Worm (Caenorhabditis elegans): ENCODE data around the gene srw-6.

Gene srw-6

ce11 chrV:3843926-3844325 is 35.5 kb downstream of the srw-6 start, which contains the start of gene ugt-32:
Gene ugt-32 (minus strand): TSS chrV:3844007.
- TF ChIP-seq fos-1 (tag; optimal IDR thresholded peaks at IDR 0.05) (peak; percentile 38), aly-2 (tag; optimal IDR thresholded peaks at IDR 0.05) (no peak), sma-9 (GFP tag; optimal IDR thresholded peaks at IDR 0.05) (peak; percentile 27), sma-9 (tag; optimal IDR thresholded peaks at IDR 0.05) (no peak)

DNA sequence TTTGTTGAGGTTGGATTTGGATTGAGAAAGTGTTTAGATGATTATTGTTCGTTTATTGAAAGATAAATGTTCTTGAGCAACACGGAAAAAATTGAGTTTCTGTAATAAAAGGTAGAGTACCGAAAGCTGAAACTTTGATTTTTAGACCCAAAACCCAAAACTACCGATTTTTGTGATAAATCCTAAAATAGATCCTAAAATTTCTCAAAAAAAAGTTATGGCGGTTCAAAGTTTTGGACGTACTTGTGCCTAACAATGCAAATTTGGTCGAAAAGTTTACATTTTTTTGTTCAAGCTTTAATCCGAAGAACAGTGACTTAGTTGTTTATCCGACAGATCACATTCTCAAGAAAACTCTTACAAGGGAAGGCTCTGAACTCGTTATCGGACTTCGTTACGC is 38.8 kb downstream of the srw-6 start, which contains the start of gene nhr-185:
Gene nhr-185, minus strand, starts transcription at position 101 of the 400 bp plus-strand sequence.
- TF ChIP-seq crh-2 (tag; optimal IDR thresholded peaks at IDR 0.05) = no peak
- no peak for TF ChIP-seq lin-11 (tag; optimal IDR thresholded peaks at IDR 0.05)
- TF ChIP-seq ztf-1 (GFP tag; conservative IDR thresholded peaks at IDR 0.05) = no peak
- no peak for TF ChIP-seq nhr-237 (tag; optimal IDR thresholded peaks at IDR 0.05)

ce11 chrV:3851760-3852159 is 43.3 kb downstream of the srw-6 start:
- TF ChIP-seq fos-1 (tag; optimal IDR thresholded peaks at IDR 0.05) (peak; percentile 86), sma-9 (GFP tag; optimal IDR thresholded peaks at IDR 0.05) (no peak), sma-9 (tag; optimal IDR thresholded peaks at IDR 0.05) (no peak)

DNA sequence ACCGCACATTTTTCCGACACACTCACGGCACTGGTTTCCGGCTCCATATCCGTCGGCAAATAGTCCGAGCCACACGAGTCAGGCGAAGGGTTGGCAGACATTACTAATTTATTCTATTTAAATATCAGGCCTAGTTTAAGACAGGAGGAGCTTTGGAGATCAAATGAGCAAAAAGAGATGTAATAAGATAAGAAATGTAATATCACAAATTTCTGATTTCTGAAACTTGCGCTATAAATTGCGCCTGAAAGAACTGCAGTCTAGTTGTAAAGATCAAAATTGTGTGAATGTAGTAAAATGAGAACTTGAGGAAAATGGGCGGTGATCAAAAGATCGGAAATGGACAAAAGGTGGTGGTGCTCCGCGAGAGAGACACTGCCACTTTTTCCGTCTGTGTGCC is 46.4 kb downstream of the srw-6 start, which contains the start of gene nhr-186:
Gene nhr-186, minus strand, starts transcription at position 101 of the 400 bp plus-strand sequence.
- TF ChIP-seq Y55F3AM.14 (GFP tag; optimal IDR thresholded peaks at IDR 0.05) (no peak), alr-1 (tag; optimal IDR thresholded peaks at IDR 0.05) (no peak), lin-11 (tag; optimal IDR thresholded peaks at IDR 0.05) (no peak), mdl-1 (tag; optimal IDR thresholded peaks at IDR 0.05) (no peak), ZK546.5 (tag; optimal IDR thresholded peaks at IDR 0.05) (no peak), ztf-1 (GFP tag; conservative IDR thresholded peaks at IDR 0.05) (no peak), skn-1 (tag; optimal IDR thresholded peaks at IDR 0.05) (no peak), egl-27 (tag; optimal IDR thresholded peaks at IDR 0.05) (no peak), ama-1 (optimal IDR thresholded peaks at IDR 0.05) (no peak), zag-1 (tag; optimal IDR thresholded peaks at IDR 0.05) (no peak), sem-4 (tag; optimal IDR thresholded peaks at IDR 0.05) (no peak), unc-39 (tag; optimal IDR thresholded peaks at IDR 0.05) (no peak), sma-9 (GFP tag; optimal IDR thresholded peaks at IDR 0.05) (no peak), sma-9 (tag; optimal IDR thresholded peaks at IDR 0.05) (no peak)

DNA sequence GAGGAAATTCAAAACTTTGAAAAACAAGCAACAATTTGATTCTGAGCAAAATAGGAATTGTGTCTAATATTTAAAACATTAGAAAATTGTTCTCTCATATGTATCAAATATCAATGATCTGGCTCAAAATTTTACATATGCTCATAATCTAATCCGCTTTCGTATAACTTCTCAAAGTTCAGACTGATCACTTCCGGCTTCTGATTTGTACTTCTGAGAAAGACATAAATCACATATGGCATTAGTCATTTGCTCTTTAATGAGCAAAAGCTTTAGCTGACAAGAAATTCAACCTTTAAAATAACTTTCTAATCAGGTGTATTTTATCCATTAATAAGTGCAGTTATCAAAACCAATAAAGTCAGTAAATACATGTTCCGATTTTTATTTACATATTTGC is 47.5 kb downstream of the srw-6 start:
- TF ChIP-seq sma-9 (GFP tag; optimal IDR thresholded peaks at IDR 0.05) (peak; percentile 66), sma-9 (tag; optimal IDR thresholded peaks at IDR 0.05) (no peak), nhr-6 (tag; optimal IDR thresholded peaks at IDR 0.05) (no peak), nhr-21 (tag; optimal IDR thresholded peaks at IDR 0.05) (peak; percentile 65)

- TF ChIP-seq nhr-77 (tag; optimal IDR thresholded peaks at IDR 0.05) (no peak), ceh-82 (tag; optimal IDR thresholded peaks at IDR 0.05) (no peak), snpc-4 (tag; optimal IDR thresholded peaks at IDR 0.05) (no peak), crh-2 (tag; optimal IDR thresholded peaks at IDR 0.05) (no peak)
Observed at ce11 chrV:3857778-3858177, 49.3 kb downstream of the srw-6 start, which contains the start of gene nhr-188. Gene nhr-188 (minus strand): TSS chrV:3857861.

DNA sequence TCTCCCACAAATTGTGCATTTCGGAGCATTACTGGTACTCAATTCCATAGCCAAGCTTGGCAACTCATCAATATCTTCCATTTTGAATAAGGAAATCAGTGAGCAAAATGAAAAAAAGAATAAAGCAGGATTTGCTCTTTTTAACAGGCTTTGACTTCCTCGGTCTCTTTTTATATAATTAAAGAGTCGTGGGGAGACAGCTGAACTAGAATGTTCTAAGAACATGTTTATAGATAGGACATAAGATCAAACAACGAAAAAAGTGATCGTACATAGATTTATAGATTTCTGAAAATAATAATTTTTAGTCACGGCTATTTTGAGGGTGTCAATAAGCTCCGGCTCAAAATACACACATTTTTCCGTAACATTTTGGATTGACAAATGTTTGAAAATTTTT is 51.7 kb downstream of the srw-6 start, which contains the start of gene nhr-189:
Gene nhr-189, minus strand, starts transcription at position 121 of the 400 bp plus-strand sequence.
- no peak for TF ChIP-seq peb-1 (tag; optimal IDR thresholded peaks at IDR 0.05)
- no peak for TF ChIP-seq C34F6.9 (tag; optimal IDR thresholded peaks at IDR 0.05)
